Fruit fly (Drosophila melanogaster) whole organism, embryonic: Measurements from ENCODE around the gene sima.

ENCODE experiments used
- ATbp ChIP-seq: fragments of 200-800 bp; sonication (Bioruptor generic); optimal IDR thresholded peaks from 2 replicates; lab custom pipeline; 2017; ENCODE audit warnings: missing biosample characterization, mild to moderate bottlenecking, missing genetic modification characterization, missing genetic modification reagents
- C15 ChIP-seq: fragments of 200-800 bp; sonication (Bioruptor generic); IDR thresholded peaks from 3 replicates; pipeline ENCODE4 v1.3.6; 2022; ENCODE audit warnings: missing biosample characterization, missing genetic modification characterization
- CG10209 ChIP-seq: fragments of 200-800 bp; sonication (Bioruptor generic); optimal IDR thresholded peaks from 3 replicates; lab custom pipeline; 2017; ENCODE audit warnings: missing biosample characterization, mild to moderate bottlenecking, missing genetic modification characterization, missing genetic modification reagents
- CG1024 ChIP-seq: fragments of 200-800 bp; sonication (Bioruptor generic); IDR thresholded peaks from 2 replicates; pipeline ENCODE4 v1.3.6; 2022; ENCODE audit warnings: missing biosample characterization, missing genetic modification characterization
- CG10543 ChIP-seq: fragments of 200-800 bp; sonication (Bioruptor generic); optimal IDR thresholded peaks from 3 replicates; lab custom pipeline; 2017; ENCODE audit warnings: missing biosample characterization, mild to moderate bottlenecking, missing genetic modification characterization, moderate library complexity
- CG10979 ChIP-seq: fragments of 200-800 bp; sonication (Bioruptor generic); optimal IDR thresholded peaks from 2 replicates; lab custom pipeline; 2018; ENCODE audit warnings: missing biosample characterization, mild to moderate bottlenecking, missing genetic modification characterization, moderate library complexity
- CG11093 ChIP-seq: fragments of 200-800 bp; sonication (Bioruptor generic); IDR thresholded peaks from 3 replicates; pipeline ENCODE4 v1.3.6; 2022; ENCODE audit warnings: missing biosample characterization, missing genetic modification characterization
- CG13287 ChIP-seq: fragments of 200-800 bp; sonication (Bioruptor generic); IDR thresholded peaks from 2 replicates; pipeline ENCODE4 v1.3.6; 2022; ENCODE audit warnings: missing biosample characterization, missing genetic modification characterization; ENCODE audit not compliant: partially characterized antibody
- CG13775 ChIP-seq: fragments of 200-800 bp; sonication (Bioruptor generic); optimal IDR thresholded peaks from 3 replicates; lab custom pipeline; 2017; ENCODE audit warnings: missing biosample characterization, mild to moderate bottlenecking, missing genetic modification characterization
- CG15696 ChIP-seq: fragments of 200-800 bp; sonication (Bioruptor generic); optimal IDR thresholded peaks from 2 replicates; lab custom pipeline; 2019; ENCODE audit warnings: missing biosample characterization, mild to moderate bottlenecking, missing genetic modification characterization, moderate library complexity
- CG17385 ChIP-seq: fragments of 200-800 bp; sonication (Bioruptor generic); optimal IDR thresholded peaks from 3 replicates; lab custom pipeline; 2018; ENCODE audit warnings: missing biosample characterization, mild to moderate bottlenecking, missing genetic modification characterization
- CG17802 ChIP-seq: fragments of 200-800 bp; sonication (Bioruptor generic); optimal IDR thresholded peaks from 2 replicates; lab custom pipeline; 2018; ENCODE audit warnings: missing biosample characterization, mild to moderate bottlenecking, missing genetic modification characterization, moderate library complexity
- CG1832 ChIP-seq: fragments of 200-800 bp; sonication (Bioruptor generic); optimal IDR thresholded peaks from 2 replicates; lab custom pipeline; 2017; ENCODE audit warnings: missing biosample characterization, mild to moderate bottlenecking, missing genetic modification characterization, inconsistent platforms
- CG2199 ChIP-seq: fragments of 200-800 bp; sonication (Bioruptor generic); IDR thresholded peaks from 3 replicates; pipeline ENCODE4 v1.3.6; 2022; ENCODE audit warnings: missing biosample characterization, missing genetic modification characterization
- CG2875 ChIP-seq: fragments of 200-800 bp; sonication (Bioruptor generic); optimal IDR thresholded peaks from 2 replicates; lab custom pipeline; 2017; ENCODE audit warnings: missing biosample characterization, mild to moderate bottlenecking, missing genetic modification characterization, missing genetic modification reagents
- CG2889 ChIP-seq: fragments of 200-800 bp; sonication (Bioruptor generic); IDR thresholded peaks from 3 replicates; pipeline ENCODE4 v1.3.6; 2022; ENCODE audit warnings: missing biosample characterization, missing genetic modification characterization
- CG33213 ChIP-seq: fragments of 200-800 bp; sonication (Bioruptor generic); optimal IDR thresholded peaks from 3 replicates; lab custom pipeline; 2016; ENCODE audit warnings: missing biosample characterization, missing genetic modification characterization
- CG42726 ChIP-seq: fragments of 200-800 bp; sonication (Bioruptor generic); IDR thresholded peaks from 2 replicates; pipeline ENCODE4 v1.3.6; 2022; ENCODE audit warnings: missing biosample characterization, missing genetic modification characterization; ENCODE audit not compliant: partially characterized antibody
- CG6813 ChIP-seq: fragments of 200-800 bp; sonication (Bioruptor generic); optimal IDR thresholded peaks from 2 replicates; lab custom pipeline; 2017; ENCODE audit warnings: missing biosample characterization, missing genetic modification characterization, mild to moderate bottlenecking, moderate library complexity, missing genetic modification reagents
- CHES-1-like ChIP-seq: fragments of 200-800 bp; sonication (Bioruptor generic); optimal IDR thresholded peaks from 2 replicates; lab custom pipeline; 2016; ENCODE audit warnings: missing biosample characterization, missing genetic modification characterization
- Dad ChIP-seq: fragments of 200-800 bp; sonication (Bioruptor generic); optimal IDR thresholded peaks from 3 replicates; lab custom pipeline; 2016; ENCODE audit warnings: missing biosample characterization, missing genetic modification characterization
- Deaf1 ChIP-seq: fragments of 200-800 bp; optimal IDR thresholded peaks from 3 replicates; lab custom pipeline; 2019; ENCODE audit warnings: missing biosample characterization, mild to moderate bottlenecking, missing genetic modification characterization, moderate library complexity
- Gsc ChIP-seq: fragments of 200-800 bp; sonication (Bioruptor generic); IDR thresholded peaks from 2 replicates; pipeline ENCODE4 v1.3.6; 2022; ENCODE audit warnings: missing biosample characterization, missing genetic modification characterization
- HmgZ ChIP-seq: fragments of 200-800 bp; sonication (Bioruptor generic); optimal IDR thresholded peaks from 2 replicates; lab custom pipeline; 2018; ENCODE audit warnings: missing biosample characterization, mild to moderate bottlenecking, missing genetic modification characterization
- Hr3 ChIP-seq: fragments of 200-800 bp; sonication (Bioruptor generic); optimal IDR thresholded peaks from 3 replicates; lab custom pipeline; 2016; ENCODE audit warnings: missing biosample characterization, missing genetic modification characterization
- MESR4 ChIP-seq: fragments of 200-800 bp; sonication (Bioruptor generic); optimal IDR thresholded peaks from 2 replicates; lab custom pipeline; 2018; ENCODE audit warnings: missing biosample characterization, mild to moderate bottlenecking, missing genetic modification characterization, moderate library complexity
- MTF-1 ChIP-seq: fragments of 200-800 bp; sonication (Bioruptor generic); optimal IDR thresholded peaks from 2 replicates; lab custom pipeline; 2018; ENCODE audit warnings: missing biosample characterization, mild to moderate bottlenecking, missing genetic modification characterization, borderline replicate concordance
- Nf-YA ChIP-seq: fragments of 200-800 bp; sonication (Bioruptor generic); IDR thresholded peaks from 2 replicates; pipeline ENCODE4 v1.3.6; 2022; ENCODE audit warnings: missing biosample characterization, missing genetic modification characterization
- Side ChIP-seq: fragments of 200-800 bp; sonication (Bioruptor generic); optimal IDR thresholded peaks from 2 replicates; lab custom pipeline; 2016; ENCODE audit warnings: missing biosample characterization, missing genetic modification characterization
- Tbp ChIP-seq: fragments of >200 bp; optimal IDR thresholded peaks from 2 replicates; lab custom pipeline; 2018; ENCODE audit warnings: missing biosample characterization, missing genetic modification characterization
- Usf ChIP-seq: fragments of 200-800 bp; sonication (Bioruptor generic); optimal IDR thresholded peaks from 2 replicates; lab custom pipeline; 2017; ENCODE audit warnings: missing genotype, missing biosample characterization, missing genetic modification characterization
- al ChIP-seq: fragments of 200-800 bp; sonication (Bioruptor generic); IDR thresholded peaks from 2 replicates; pipeline ENCODE4 v1.3.6; 2022; ENCODE audit warnings: missing biosample characterization, missing genetic modification characterization
- bowl ChIP-seq: fragments of 200-800 bp; sonication (Bioruptor generic); IDR thresholded peaks from 2 replicates; pipeline ENCODE4 v1.3.6; 2022; ENCODE audit warnings: missing biosample characterization, missing genetic modification characterization
- btn ChIP-seq: fragments of 200-800 bp; sonication (Bioruptor generic); optimal IDR thresholded peaks from 2 replicates; lab custom pipeline; 2016; ENCODE audit warnings: missing biosample characterization, missing genetic modification characterization
- caup ChIP-seq: fragments of 200-800 bp; sonication (Bioruptor generic); optimal IDR thresholded peaks from 3 replicates; lab custom pipeline; 2017; ENCODE audit warnings: missing biosample characterization, mild to moderate bottlenecking, missing genetic modification characterization, moderate library complexity; ENCODE audit not compliant: severe bottlenecking
- cwo ChIP-seq: fragments of 200-800 bp; sonication (Bioruptor generic); optimal IDR thresholded peaks from 3 replicates; lab custom pipeline; 2017; ENCODE audit warnings: missing biosample characterization, missing genetic modification characterization, mild to moderate bottlenecking, moderate library complexity, missing genetic modification reagents
- fu2 ChIP-seq: fragments of 200-800 bp; sonication (Bioruptor generic); optimal IDR thresholded peaks from 2 replicates; lab custom pipeline; 2016; ENCODE audit warnings: missing biosample characterization, missing genetic modification characterization
- gce ChIP-seq: fragments of 200-800 bp; sonication (Bioruptor generic); IDR thresholded peaks from 3 replicates; pipeline ENCODE4 v1.3.6; 2022; ENCODE audit warnings: missing biosample characterization, missing genetic modification characterization
- gfzf ChIP-seq: fragments of 200-800 bp; sonication (Bioruptor generic); optimal IDR thresholded peaks from 2 replicates; lab custom pipeline; 2016; ENCODE audit warnings: missing biosample characterization, mild to moderate bottlenecking, missing genetic modification characterization, moderate library complexity
- gt ChIP-seq: fragments of 200-800 bp; sonication (Bioruptor generic); IDR thresholded peaks from 2 replicates; pipeline ENCODE4 v1.3.6; 2022; ENCODE audit warnings: missing biosample characterization, missing genetic modification characterization
- ind ChIP-seq: fragments of 200-800 bp; sonication (Bioruptor generic); optimal IDR thresholded peaks from 3 replicates; lab custom pipeline; 2016; ENCODE audit warnings: missing biosample characterization, missing genetic modification characterization
- insv ChIP-seq, 2 experiments: fragments of 200-800 bp; sonication (Bioruptor generic); optimal IDR thresholded peaks; 3 replicates each; lab custom pipeline; 2016 to 2018; ENCODE audit warnings: missing biosample characterization in 2 of 2, missing genetic modification characterization in 2 of 2
- mirr ChIP-seq: fragments of 200-800 bp; sonication (Bioruptor generic); optimal IDR thresholded peaks from 3 replicates; lab custom pipeline; 2018; ENCODE audit warnings: missing biosample characterization, mild to moderate bottlenecking, missing genetic modification characterization
- oc ChIP-seq: fragments of 200-800 bp; sonication (Bioruptor generic); optimal IDR thresholded peaks from 2 replicates; lab custom pipeline; 2018; ENCODE audit warnings: missing biosample characterization, mild to moderate bottlenecking, missing genetic modification characterization, moderate library complexity
- odd ChIP-seq: fragments of 200-800 bp; sonication (Bioruptor generic); optimal IDR thresholded peaks from 2 replicates; lab custom pipeline; 2017; ENCODE audit warnings: missing biosample characterization, mild to moderate bottlenecking, missing genetic modification characterization
- pzg ChIP-seq: fragments of 200-800 bp; sonication (Bioruptor generic); optimal IDR thresholded peaks from 3 replicates; lab custom pipeline; 2018; ENCODE audit warnings: missing biosample characterization, mild to moderate bottlenecking, missing genetic modification characterization, moderate library complexity
- sima ChIP-seq: fragments of 200-800 bp; sonication (Bioruptor generic); optimal IDR thresholded peaks from 2 replicates; lab custom pipeline; 2016; ENCODE audit warnings: missing biosample characterization, missing genetic modification characterization
- sna ChIP-seq: fragments of 200-800 bp; sonication (Bioruptor generic); IDR thresholded peaks from 2 replicates; pipeline ENCODE4 v1.3.6; 2022; ENCODE audit warnings: missing biosample characterization, missing genetic modification characterization; ENCODE audit not compliant: partially characterized antibody
- wek ChIP-seq: fragments of 200-800 bp; sonication (Bioruptor generic); optimal IDR thresholded peaks from 3 replicates; lab custom pipeline; 2018; ENCODE audit warnings: missing biosample characterization, mild to moderate bottlenecking, missing genetic modification characterization, moderate library complexity
- yki ChIP-seq: fragments of >200 bp; optimal IDR thresholded peaks from 3 replicates; lab custom pipeline; 2018

The sima gene

DNA sequence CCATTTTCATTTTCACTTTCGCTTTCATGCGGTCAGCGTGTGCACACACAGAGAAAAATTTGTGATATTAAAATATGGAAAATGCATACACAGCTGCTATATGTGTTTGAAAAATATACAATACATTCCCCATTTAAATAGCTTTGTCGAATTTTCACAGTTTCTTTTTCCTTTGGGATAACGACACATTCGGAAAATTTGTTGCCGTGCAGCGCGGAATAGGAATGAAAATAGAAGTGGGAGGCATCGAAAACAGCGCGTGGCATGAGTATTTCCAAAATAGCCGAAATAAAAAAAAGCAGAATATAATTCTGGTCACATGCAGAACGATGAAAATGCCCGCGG lies 34.6 kb downstream of the sima start (continued):
- TF ChIP-seq cwo (GFP tag; lab: Kevin White, UChicago) (peak; percentile 91), sna (GFP tag; lab: Robert Waterston, UW) (no peak), gfzf (GFP tag; lab: Kevin White, UChicago) (no peak), HmgZ (tag; lab: Kevin White, UChicago) (peak; percentile 79), Hr3 (GFP tag; lab: Kevin White, UChicago) (peak; percentile 74), gt (peak; percentile 62), CG2875 (peak; percentile 79), CG17802 (peak; percentile 59), CG2889 (GFP tag; lab: Robert Waterston, UW) (peak; percentile 85), wek (GFP tag; lab: Kevin White, UChicago) (peak; percentile 52), CG2199 (peak; percentile 73; the same call in 1 of the 3 replicates), pzg (GFP tag; lab: Kevin White, UChicago) (peak; percentile 4), CG10543 (peak; percentile 56), Side (GFP tag; lab: Kevin White, UChicago) (peak; percentile 79), MTF-1 (peak; percentile 50), fu2 (peak; percentile 80), ind (peak; percentile 87), CG10979 (peak; percentile 83), oc (tag; lab: Kevin White, UChicago) (peak; percentile 82), CG33213 (GFP tag; lab: Kevin White, UChicago) (peak; percentile 81), Dad (GFP tag; lab: Kevin White, UChicago) (peak; percentile 88), gce (peak; percentile 90), al (GFP tag; lab: Robert Waterston, UW) (peak; percentile 90), Tbp (no peak), MESR4 (GFP tag; lab: Kevin White, UChicago) (peak; percentile 14), CG11093 (GFP tag; lab: Robert Waterston, UW) (peak; percentile 77), CHES-1-like (peak; percentile 89), CG13287 (GFP tag; lab: Robert Waterston, UW) (no peak), yki (no peak), sima (GFP tag; lab: Kevin White, UChicago) (peak; percentile 80), Gsc (GFP tag; lab: Robert Waterston, UW) (peak; percentile 73), CG42726 (GFP tag; lab: Robert Waterston, UW) (no peak), CG10209 (GFP tag; lab: Kevin White, UChicago) (peak; percentile 80), bowl (peak; percentile 63), Nf-YA (GFP tag; lab: Robert Waterston, UW) (peak; percentile 63; the same call in 1 of the 2 replicates), ATbp (peak; percentile 87), mirr (peak; percentile 44), C15 (GFP tag; lab: Robert Waterston, UW) (0 out of 3 replicates have a peak, but pooled peaks have one; percentile 65), odd (GFP tag; lab: Kevin White, UChicago) (peak; percentile 68), CG17385 (peak; percentile 84), CG1024 (peak; percentile 77), caup (peak; percentile 83), insv (GFP tag; optimal IDR thresholded peaks at IDR 0.05; lab: Kevin White, UChicago) (no peak), CG13775 (GFP tag; lab: Kevin White, UChicago) (peak; percentile 65), Usf (GFP tag; lab: Kevin White, UChicago) (peak; percentile 12), Deaf1 (tag; lab: Kevin White, UChicago) (peak; percentile 49), CG15696 (peak; percentile 39), CG1832 (GFP tag; lab: Kevin White, UChicago) (no peak), btn (GFP tag; lab: Kevin White, UChicago) (peak; percentile 74), CG6813 (GFP tag; lab: Kevin White, UChicago) (peak; percentile 77)
